Fruit fly (Drosophila melanogaster) whole organism, embryonic: Measurements from ENCODE around the gene CG34461.

Experiments used
- CG33557 ChIP-seq: fragments of 200-800 bp; sonication (Bioruptor generic); optimal IDR thresholded peaks from 2 replicates; lab custom pipeline; 2019; ENCODE audit warnings: missing biosample characterization, mild to moderate bottlenecking, missing genetic modification characterization, moderate library complexity
- Eip74EF ChIP-seq, 2 experiments: fragments of 200-800 bp in 1 of 2; fragments of >200 bp in 1 of 2; sonication (Bioruptor generic) in 1 of 2; optimal IDR thresholded peaks; 2 replicates each; lab custom pipeline; 2017 to 2019; ENCODE audit warnings: missing biosample characterization in 2 of 2, missing genetic modification characterization in 2 of 2, mild to moderate bottlenecking in 1 of 2, moderate library complexity in 1 of 2
- Mes4 ChIP-seq: fragments of 200-800 bp; sonication (Bioruptor generic); optimal IDR thresholded peaks from 2 replicates; lab custom pipeline; 2016; ENCODE audit warnings: missing biosample characterization, missing genetic modification characterization
- gem ChIP-seq: fragments of 200-800 bp; sonication (Bioruptor generic); optimal IDR thresholded peaks from 2 replicates; lab custom pipeline; 2019; ENCODE audit warnings: missing biosample characterization, mild to moderate bottlenecking, missing genetic modification characterization, moderate library complexity

dm6 chr3L:8346100-8346980 lies 20.7 kb downstream of the CG34461 start, which contains the start of the genes CG7182 and GAPcenA:
- TF ChIP-seq Eip74EF (GFP tag; optimal IDR thresholded peaks at IDR 0.05; lab: Kevin White, UChicago) (peak in 1 of 2 experiments; percentile 38), gem (tag; lab: Kevin White, UChicago) (no peak), Mes4 (GFP tag; lab: Kevin White, UChicago) (no peak), CG33557 (GFP tag; lab: Kevin White, UChicago) (peak; percentile 76)
